Fruit fly (Drosophila melanogaster) whole organism, embryonic: ENCODE measurements around the gene CG17376.
A peak's percentile ranks its signal among the peaks of the same experiment; 100 is the strongest.

Experiments
- B-H1 ChIP-seq: fragments of 200-800 bp; sonication (Bioruptor generic); IDR thresholded peaks from 3 replicates; pipeline ENCODE4 v1.3.6; 2022; ENCODE audit warnings: missing biosample characterization, missing genetic modification characterization
- CG17186 ChIP-seq: fragments of 200-800 bp; sonication (Bioruptor generic); optimal IDR thresholded peaks from 3 replicates; lab custom pipeline; 2017; ENCODE audit warnings: missing biosample characterization, missing genetic modification reagents, missing genetic modification characterization
- CG17829 ChIP-seq: fragments of 200-800 bp; optimal IDR thresholded peaks from 2 replicates; lab custom pipeline; 2019; ENCODE audit warnings: missing biosample characterization, mild to moderate bottlenecking, missing genetic modification characterization, moderate library complexity
- CG7556 ChIP-seq: fragments of 200-800 bp; sonication (Bioruptor generic); optimal IDR thresholded peaks from 2 replicates; lab custom pipeline; 2017; ENCODE audit warnings: missing biosample characterization, mild to moderate bottlenecking, missing genetic modification characterization
- CG7963 ChIP-seq: fragments of 200-800 bp; sonication (Bioruptor generic); IDR thresholded peaks from 3 replicates; pipeline ENCODE4 v1.3.6; 2022; ENCODE audit warnings: missing biosample characterization, missing genetic modification characterization; ENCODE audit not compliant: partially characterized antibody
- Poxn ChIP-seq: fragments of 200-800 bp; sonication (Bioruptor generic); IDR thresholded peaks from 2 replicates; pipeline ENCODE4 v1.3.6; 2022; ENCODE audit warnings: missing biosample characterization, missing genetic modification characterization
- abd-A ChIP-seq: fragments of 200-800 bp; sonication (Bioruptor generic); optimal IDR thresholded peaks from 3 replicates; lab custom pipeline; 2019; ENCODE audit warnings: missing biosample characterization, mild to moderate bottlenecking, missing genetic modification characterization, moderate library complexity
- ato ChIP-seq: fragments of 200-800 bp; sonication (Bioruptor generic); IDR thresholded peaks from 2 replicates; pipeline ENCODE4 v1.3.6; 2022; ENCODE audit warnings: missing biosample characterization, missing genetic modification characterization; ENCODE audit not compliant: partially characterized antibody
- croc ChIP-seq: fragments of 200-800 bp; sonication (Bioruptor generic); conservative IDR thresholded peaks from 3 replicates; pipeline ENCODE4 v1.3.6; 2022; ENCODE audit warnings: missing biosample characterization, missing genetic modification characterization
- inv ChIP-seq: fragments of 200-800 bp; sonication (Bioruptor generic); IDR thresholded peaks from 2 replicates; pipeline ENCODE4 v1.3.6; 2022; ENCODE audit warnings: missing biosample characterization, missing genetic modification characterization; ENCODE audit not compliant: partially characterized antibody
- onecut ChIP-seq: fragments of 200-800 bp; sonication (Bioruptor generic); IDR thresholded peaks from 2 replicates; pipeline ENCODE4 v1.3.6; 2022; ENCODE audit warnings: missing biosample characterization, missing genetic modification characterization
- so ChIP-seq: fragments of 200-800 bp; sonication (Bioruptor generic); IDR thresholded peaks from 3 replicates; pipeline ENCODE4 v1.3.6; 2022; ENCODE audit warnings: missing biosample characterization, missing genetic modification characterization
- zen2 ChIP-seq: fragments of 200-800 bp; sonication (Bioruptor generic); IDR thresholded peaks from 3 replicates; pipeline ENCODE4 v1.3.6; 2022; ENCODE audit warnings: missing biosample characterization, missing genetic modification characterization; ENCODE audit not compliant: partially characterized antibody

dm6 chr2L:6786674-6787028, 14.0 kb downstream of the CG17376 start, which contains the start of gene nrv1:
- TF ChIP-seq onecut (GFP tag; lab: Robert Waterston, UW) (no peak), CG7556 (GFP tag; lab: Kevin White, UChicago) (no peak), croc (no peak), CG7963 (GFP tag; lab: Robert Waterston, UW) (no peak), abd-A (no peak), so (GFP tag; lab: Robert Waterston, UW) (no peak), inv (no peak), CG17186 (GFP tag; lab: Kevin White, UChicago) (no peak), Poxn (GFP tag; lab: Robert Waterston, UW) (no peak), ato (GFP tag; lab: Robert Waterston, UW) (peak; percentile 51; the same call in 1 of the 2 replicates), B-H1 (no peak), CG17829 (no peak), zen2 (GFP tag; lab: Robert Waterston, UW) (no peak)
